Fruit fly (Drosophila melanogaster) whole organism, wandering third instar larva: ENCODE measurements around the gene CG1999.

ENCODE experiments used
- Abd-B ChIP-seq: fragments of >200 bp; optimal IDR thresholded peaks from 2 replicates; lab custom pipeline; 2017; ENCODE audit warnings: missing biosample characterization, missing genetic modification characterization
- CG32264 ChIP-seq: fragments of 200-800 bp; sonication (Bioruptor generic); optimal IDR thresholded peaks from 2 replicates; lab custom pipeline; 2016; ENCODE audit warnings: missing biosample characterization, missing genetic modification characterization
- CG9705 ChIP-seq: fragments of 200-800 bp; sonication (Bioruptor generic); optimal IDR thresholded peaks from 2 replicates; lab custom pipeline; 2018; ENCODE audit warnings: missing biosample characterization, mild to moderate bottlenecking, missing genetic modification characterization
- CrebA ChIP-seq: fragments of 200-800 bp; sonication (Bioruptor generic); optimal IDR thresholded peaks from 2 replicates; lab custom pipeline; 2016; ENCODE audit warnings: missing biosample characterization, mild to moderate bottlenecking, missing genetic modification characterization, borderline replicate concordance
- Dfd ChIP-seq: fragments of >200 bp; optimal IDR thresholded peaks from 2 replicates; lab custom pipeline; 2017; ENCODE audit warnings: missing biosample characterization, missing genetic modification characterization
- Dif ChIP-seq: fragments of 200-275, 200-300 bp; sonication (Bioruptor generic); optimal IDR thresholded peaks from 2 replicates; lab custom pipeline; 2018; ENCODE audit warnings: missing biosample characterization, missing genetic modification characterization; ENCODE audit not compliant: partially characterized antibody
- GATAd ChIP-seq: sonication (Bioruptor generic); optimal IDR thresholded peaks from 2 replicates; lab custom pipeline; 2016; ENCODE audit warnings: missing biosample characterization, missing genetic modification characterization
- HLH106 ChIP-seq: fragments of 200-800 bp; optimal IDR thresholded peaks from 3 replicates; lab custom pipeline; 2019; ENCODE audit warnings: missing biosample characterization, mild to moderate bottlenecking, missing genetic modification characterization, moderate library complexity
- Hnf4 ChIP-seq: fragments of 200-800 bp; sonication (Bioruptor generic); optimal IDR thresholded peaks from 2 replicates; lab custom pipeline; 2016; ENCODE audit warnings: missing biosample characterization, mild to moderate bottlenecking, missing genetic modification characterization
- Hr78 ChIP-seq: fragments of >200 bp; optimal IDR thresholded peaks from 2 replicates; lab custom pipeline; 2017; ENCODE audit warnings: missing biosample characterization, missing genetic modification characterization
- Hr83 ChIP-seq: fragments of 200-300 bp; sonication (Bioruptor generic); optimal IDR thresholded peaks from 2 replicates; lab custom pipeline; 2016; ENCODE audit warnings: missing biosample characterization, mild to moderate bottlenecking, missing genetic modification characterization, moderate library complexity; ENCODE audit not compliant: poor library complexity, severe bottlenecking
- Jra ChIP-seq: sonication (Bioruptor generic); optimal IDR thresholded peaks from 2 replicates; lab custom pipeline; 2016; ENCODE audit warnings: missing biosample characterization, missing genetic modification characterization
- Mio ChIP-seq: sonication (Bioruptor generic); optimal IDR thresholded peaks from 2 replicates; lab custom pipeline; 2016; ENCODE audit warnings: missing biosample characterization, missing genetic modification characterization
- Myc ChIP-seq: fragments of >200 bp; optimal IDR thresholded peaks from 2 replicates; lab custom pipeline; 2017
- N ChIP-seq: fragments of >200 bp; optimal IDR thresholded peaks from 2 replicates; lab custom pipeline; 2018; ENCODE audit warnings: missing biosample characterization, missing external identifiers, missing genetic modification characterization
- Rel ChIP-seq, 2 experiments: fragments of 200-800 bp; sonication (Bioruptor generic) in 1 of 2; optimal IDR thresholded peaks; 2 replicates in 1 of 2; 3 replicates in 1 of 2; lab custom pipeline; 2016 to 2019; ENCODE audit warnings: mild to moderate bottlenecking in 2 of 2, missing biosample characterization in 2 of 2, missing genetic modification characterization in 2 of 2, moderate library complexity in 1 of 2
- Sp1 ChIP-seq: fragments of 200-800 bp; sonication (Bioruptor generic); optimal IDR thresholded peaks from 3 replicates; lab custom pipeline; 2019; ENCODE audit warnings: missing biosample characterization, mild to moderate bottlenecking, missing genetic modification characterization, moderate library complexity
- br ChIP-seq: fragments of 200-800 bp; sonication (Bioruptor generic); optimal IDR thresholded peaks from 2 replicates; lab custom pipeline; 2016; ENCODE audit warnings: missing biosample characterization, missing genetic modification characterization
- brk ChIP-seq: fragments of 200-800 bp; sonication (Bioruptor generic); optimal IDR thresholded peaks from 2 replicates; lab custom pipeline; 2016; ENCODE audit warnings: missing biosample characterization, mild to moderate bottlenecking, missing genetic modification characterization
- dl ChIP-seq, 2 experiments: fragments of 175-275, 200-275 bp in 1 of 2; fragments of 200-275 bp in 1 of 2; sonication (Bioruptor generic); optimal IDR thresholded peaks; lab custom pipeline; 2018; ENCODE audit warnings: mild to moderate bottlenecking in 2 of 2, missing biosample characterization in 2 of 2, missing genetic modification characterization in 2 of 2, moderate library complexity in 2 of 2; ENCODE audit not compliant: partially characterized antibody in 2 of 2, insufficient read depth in 1 of 2
- dsf ChIP-seq: sonication (Bioruptor generic); optimal IDR thresholded peaks from 2 replicates; lab custom pipeline; 2016; ENCODE audit warnings: missing biosample characterization, missing genetic modification characterization, borderline replicate concordance
- ey ChIP-seq: fragments of 200-800 bp; sonication (Bioruptor generic); optimal IDR thresholded peaks from 2 replicates; lab custom pipeline; 2016; ENCODE audit warnings: missing biosample characterization, missing genetic modification characterization
- foxo ChIP-seq, 2 experiments: fragments of 200-800 bp; sonication (Bioruptor generic); optimal IDR thresholded peaks; 2 replicates in 1 of 2; 3 replicates in 1 of 2; lab custom pipeline; 2016 to 2017; ENCODE audit warnings: missing biosample characterization in 2 of 2, missing genetic modification characterization in 2 of 2
- fru ChIP-seq: fragments of 200-800 bp; sonication (Bioruptor generic); optimal IDR thresholded peaks from 3 replicates; lab custom pipeline; 2016; ENCODE audit warnings: missing biosample characterization, mild to moderate bottlenecking, missing genetic modification characterization
- h ChIP-seq: fragments of 200-800 bp; sonication (Bioruptor generic); optimal IDR thresholded peaks from 3 replicates; lab custom pipeline; 2016; ENCODE audit warnings: missing biosample characterization, mild to moderate bottlenecking, missing genetic modification characterization
- jim ChIP-seq: fragments of 175-275, 200-325 bp; sonication (Bioruptor generic); optimal IDR thresholded peaks from 2 replicates; lab custom pipeline; 2016; ENCODE audit warnings: missing biosample characterization, mild to moderate bottlenecking, missing genetic modification characterization
- lola ChIP-seq: fragments of >200 bp; optimal IDR thresholded peaks from 2 replicates; lab custom pipeline; 2017; ENCODE audit warnings: missing biosample characterization, missing genetic modification characterization
- psq ChIP-seq: fragments of 200-800 bp; sonication (Bioruptor generic); optimal IDR thresholded peaks from 3 replicates; lab custom pipeline; 2017; ENCODE audit warnings: missing biosample characterization, mild to moderate bottlenecking, missing genetic modification characterization, moderate library complexity
- rgr ChIP-seq: fragments of 200-800 bp; sonication (Bioruptor generic); optimal IDR thresholded peaks from 3 replicates; lab custom pipeline; 2016; ENCODE audit warnings: missing biosample characterization, mild to moderate bottlenecking, missing genetic modification characterization
- sage ChIP-seq: fragments of 200-800 bp; sonication (Bioruptor generic); optimal IDR thresholded peaks from 2 replicates; lab custom pipeline; 2016; ENCODE audit warnings: missing biosample characterization, mild to moderate bottlenecking, missing genetic modification characterization
- sv ChIP-seq: fragments of 200-800 bp; sonication (Bioruptor generic); optimal IDR thresholded peaks from 3 replicates; lab custom pipeline; 2016; ENCODE audit warnings: missing biosample characterization, missing genetic modification characterization
- tai ChIP-seq: sonication (Bioruptor generic); optimal IDR thresholded peaks from 2 replicates; lab custom pipeline; 2016; ENCODE audit warnings: missing biosample characterization, missing genetic modification characterization
- usp ChIP-seq: fragments of >200 bp; optimal IDR thresholded peaks from 2 replicates; lab custom pipeline; 2017; ENCODE audit warnings: missing biosample characterization, missing genetic modification characterization

CG1999 gene

dm6 chrX:7347406-7347805 is 11.2 kb upstream of the CG1999 start, which contains the start of gene CG15034:
Gene CG15034 (minus strand): TSS chrX:7347506.
- no peak for TF ChIP-seq tai (GFP tag; lab: Kevin White, UChicago)
- no peak for TF ChIP-seq h (GFP tag; lab: Kevin White, UChicago)
- no peak for TF ChIP-seq CrebA (GFP tag; lab: Kevin White, UChicago)
- TF ChIP-seq Myc = no peak
- TF ChIP-seq Dif = no peak
- TF ChIP-seq rgr = no peak
- no peak for TF ChIP-seq Sp1 (GFP tag; lab: Kevin White, UChicago)
- no peak for TF ChIP-seq GATAd
- TF ChIP-seq HLH106 (tag; lab: Kevin White, UChicago) = no peak
- TF ChIP-seq brk (GFP tag; lab: Kevin White, UChicago) = no peak
- no peak for TF ChIP-seq Hr78 (GFP tag; lab: Kevin White, UChicago)
- TF ChIP-seq dl (GFP tag; optimal IDR thresholded peaks at IDR 0.05; lab: Kevin White, UChicago; ENCODE audit: insufficient read depth in 1 of 2, partially characterized antibody in 2 of 2) = no peak
- no peak for TF ChIP-seq Jra (GFP tag; lab: Kevin White, UChicago)
- no peak for TF ChIP-seq ey (GFP tag; lab: Kevin White, UChicago)

- TF ChIP-seq foxo (GFP tag; optimal IDR thresholded peaks at IDR 0.05; lab: Kevin White, UChicago) = no peak
- TF ChIP-seq Sp1 (GFP tag; lab: Kevin White, UChicago) = no peak
- no peak for TF ChIP-seq CG9705 (GFP tag; lab: Kevin White, UChicago)
- TF ChIP-seq Abd-B (GFP tag; lab: Kevin White, UChicago) = no peak
- TF ChIP-seq psq = no peak
- TF ChIP-seq N = no peak
- no peak for TF ChIP-seq dsf (GFP tag; lab: Kevin White, UChicago)
- TF ChIP-seq HLH106 (tag; lab: Kevin White, UChicago) = no peak
- no peak for TF ChIP-seq GATAd
- TF ChIP-seq usp (GFP tag; lab: Kevin White, UChicago) = no peak
- no peak for TF ChIP-seq Dfd (GFP tag; lab: Kevin White, UChicago)
- no peak for TF ChIP-seq jim
These were observed 8.6 kb upstream of the CG1999 start for dm6 chrX:7349963-7350362.

- TF ChIP-seq Abd-B (GFP tag; lab: Kevin White, UChicago) = no peak
- TF ChIP-seq N = no peak
- no peak for TF ChIP-seq Myc
- no peak for TF ChIP-seq h (GFP tag; lab: Kevin White, UChicago)
- TF ChIP-seq Rel (GFP tag; optimal IDR thresholded peaks at IDR 0.05; lab: Kevin White, UChicago) = no peak
- TF ChIP-seq Rel (tag; optimal IDR thresholded peaks at IDR 0.05; lab: Kevin White, UChicago) = no peak
- no peak for TF ChIP-seq br (GFP tag; lab: Kevin White, UChicago)
- TF ChIP-seq sage (GFP tag; lab: Kevin White, UChicago) = no peak
- no peak for TF ChIP-seq sv (GFP tag; lab: Kevin White, UChicago)
- TF ChIP-seq Hr78 (GFP tag; lab: Kevin White, UChicago) = no peak
- TF ChIP-seq brk (GFP tag; lab: Kevin White, UChicago) = no peak
- no peak for TF ChIP-seq rgr
- no peak for TF ChIP-seq Dif
- no peak for TF ChIP-seq dl (GFP tag; optimal IDR thresholded peaks at IDR 0.05; lab: Kevin White, UChicago; ENCODE audit: insufficient read depth in 1 of 2, partially characterized antibody in 2 of 2)
- no peak for TF ChIP-seq Mio (GFP tag; lab: Kevin White, UChicago)
- TF ChIP-seq, all 38 proteins: peak for 0
These were observed 9.8 kb downstream of the CG1999 start for dm6 chrX:7368361-7368760.

- TF ChIP-seq CG32264 (GFP tag; lab: Kevin White, UChicago) (no peak), h (GFP tag; lab: Kevin White, UChicago) (peak; percentile 16), N (no peak), dl (GFP tag; optimal IDR thresholded peaks at IDR 0.05; lab: Kevin White, UChicago; ENCODE audit: insufficient read depth in 1 of 2, partially characterized antibody in 2 of 2) (no peak), dsf (GFP tag; lab: Kevin White, UChicago) (no peak), Hnf4 (GFP tag; lab: Kevin White, UChicago) (no peak), foxo (GFP tag; optimal IDR thresholded peaks at IDR 0.05; lab: Kevin White, UChicago) (peak in 1 of 2 experiments; percentile 9), HLH106 (tag; lab: Kevin White, UChicago) (peak; percentile 8)
These were observed 13.9 kb downstream of the CG1999 start for dm6 chrX:7372475-7372874.

dm6 chrX:7377840-7378239 is 19.2 kb downstream of the CG1999 start, which contains the start of gene CheA7a:
Gene CheA7a (plus strand): TSS chrX:7378140.
- TF ChIP-seq HLH106 (tag; lab: Kevin White, UChicago) = no peak
- TF ChIP-seq Rel (GFP tag; optimal IDR thresholded peaks at IDR 0.05; lab: Kevin White, UChicago) = no peak
- no peak for TF ChIP-seq Rel (tag; optimal IDR thresholded peaks at IDR 0.05; lab: Kevin White, UChicago)
- no peak for TF ChIP-seq rgr
- TF ChIP-seq lola (GFP tag; lab: Kevin White, UChicago) = no peak
- no peak for TF ChIP-seq sage (GFP tag; lab: Kevin White, UChicago)
- TF ChIP-seq br (GFP tag; lab: Kevin White, UChicago) = no peak
- no peak for TF ChIP-seq Hr78 (GFP tag; lab: Kevin White, UChicago)
- TF ChIP-seq fru (GFP tag; lab: Kevin White, UChicago) = no peak
- TF ChIP-seq dsf (GFP tag; lab: Kevin White, UChicago) = no peak
- TF ChIP-seq h (GFP tag; lab: Kevin White, UChicago) = no peak
- TF ChIP-seq psq = no peak
- TF ChIP-seq Hr83 (GFP tag; lab: Kevin White, UChicago) = no peak
- no peak for TF ChIP-seq Jra (GFP tag; lab: Kevin White, UChicago)
- TF ChIP-seq Hnf4 (GFP tag; lab: Kevin White, UChicago) = no peak
- no peak for TF ChIP-seq Dfd (GFP tag; lab: Kevin White, UChicago)
